Worm (Caenorhabditis elegans) whole organism, L2 larva: Measurements from ENCODE around the gene F19C7.2.

Source experiments
- alr-1 ChIP-seq: fragments of 150-350 bp; optimal IDR thresholded peaks from 2 replicates; lab custom pipeline; 2014; ENCODE audit warnings: missing biosample characterization, missing genetic modification characterization
- ceh-16 ChIP-seq: fragments of 150-350 bp; optimal IDR thresholded peaks from 2 replicates; lab custom pipeline; 2014; ENCODE audit warnings: missing biosample characterization, missing genetic modification characterization
- elt-3 ChIP-seq: sonication (generic microtip); optimal IDR thresholded peaks from 2 replicates; lab custom pipeline; 2017; ENCODE audit warnings: missing biosample characterization, missing genetic modification characterization
- lsy-2 ChIP-seq, 2 experiments: fragments of 150-350 bp in 1 of 2; sonication (generic microtip) in 1 of 2; optimal IDR thresholded peaks; 2 replicates each; lab custom pipeline; 2014 to 2017; ENCODE audit warnings: missing biosample characterization in 2 of 2, missing genetic modification characterization in 2 of 2
- nhr-10 ChIP-seq: sonication (generic microtip); optimal IDR thresholded peaks from 2 replicates; lab custom pipeline; 2017; ENCODE audit warnings: missing biosample characterization, missing genetic modification characterization
- skn-1 ChIP-seq: sonication (generic microtip); optimal IDR thresholded peaks from 2 replicates; lab custom pipeline; 2017; ENCODE audit warnings: missing biosample characterization, missing genetic modification characterization
- snpc-4 ChIP-seq: fragments of 150-350 bp; optimal IDR thresholded peaks from 2 replicates; lab custom pipeline; 2014; ENCODE audit warnings: missing biosample characterization, missing genetic modification characterization
- ztf-11 ChIP-seq: sonication (generic microtip); optimal IDR thresholded peaks from 2 replicates; lab custom pipeline; 2017; ENCODE audit warnings: missing biosample characterization, missing genetic modification characterization

Gene F19C7.2

ce11 chrIV:4650624-4651094 lies 50.9 kb downstream of the F19C7.2 start, which contains the start of gene ubc-9 (continued):
- TF ChIP-seq ceh-16 (tag; lab: Kevin White, UChicago) (peak; percentile 63), lsy-2 (tag; optimal IDR thresholded peaks at IDR 0.05; lab: Kevin White, UChicago) (peak; percentile 61 to 79), alr-1 (no peak), snpc-4 (tag; lab: Kevin White, UChicago) (no peak), elt-3 (no peak), skn-1 (tag; lab: Kevin White, UChicago) (peak; percentile 41), ztf-11 (tag; lab: Kevin White, UChicago) (no peak), nhr-10 (tag; lab: Kevin White, UChicago) (no peak)
